Worm (Caenorhabditis elegans) whole organism, L1 larva: ENCODE results near the gene srh-24.

Experiments used
- aha-1 ChIP-seq: fragments of 150-350 bp; optimal IDR thresholded peaks from 2 replicates; lab custom pipeline; 2014; ENCODE audit warnings: missing biosample characterization, missing genetic modification characterization
- ceh-82 ChIP-seq, 3 experiments: fragments of 150-350 bp in 1 of 3; sonication (generic microtip) in 2 of 3; optimal IDR thresholded peaks; 2 replicates each; lab custom pipeline; 2014 to 2017; ENCODE audit warnings: missing biosample characterization in 3 of 3, missing genetic modification characterization in 3 of 3
- dpl-1 ChIP-seq, 3 experiments: fragments of 150-350 bp in 2 of 3; sonication (generic microtip) in 1 of 3; optimal IDR thresholded peaks; 2 replicates each; lab custom pipeline; 2014 to 2017; ENCODE audit warnings: missing biosample characterization in 3 of 3, missing genetic modification characterization in 3 of 3, missing genetic modification reagents in 3 of 3
- efl-3 ChIP-seq: fragments of 200-800 bp; sonication (Bioruptor generic); optimal IDR thresholded peaks from 2 replicates; lab custom pipeline; 2018; ENCODE audit warnings: mild to moderate bottlenecking, missing genetic modification characterization, missing compliant biosample characterization
- elt-2 ChIP-seq: sonication (generic microtip); optimal IDR thresholded peaks from 2 replicates; lab custom pipeline; 2016; ENCODE audit warnings: missing genetic modification characterization, mild to moderate bottlenecking, inconsistent platforms, missing compliant biosample characterization, missing genetic modification reagents
- fkh-10 ChIP-seq: sonication (generic microtip); optimal IDR thresholded peaks from 2 replicates; lab custom pipeline; 2017; ENCODE audit warnings: missing biosample characterization, missing genetic modification reagents, missing genetic modification characterization
- lin-15B ChIP-seq: fragments of 150-350 bp; sonication (generic microtip); optimal IDR thresholded peaks from 3 replicates; lab custom pipeline; 2014; ENCODE audit warnings: missing biosample characterization, missing genetic modification characterization
- mep-1 ChIP-seq: fragments of 150-350 bp; optimal IDR thresholded peaks from 2 replicates; lab custom pipeline; 2014; ENCODE audit warnings: missing biosample characterization, missing genetic modification characterization
- nhr-237 ChIP-seq: fragments of 150-350 bp; optimal IDR thresholded peaks from 2 replicates; lab custom pipeline; 2014; ENCODE audit warnings: missing biosample characterization, missing genetic modification characterization
- nhr-28 ChIP-seq: fragments of 150-350 bp; optimal IDR thresholded peaks from 2 replicates; lab custom pipeline; 2014; ENCODE audit warnings: missing biosample characterization, missing genetic modification characterization
- tbx-2 ChIP-seq: sonication (generic microtip); optimal IDR thresholded peaks from 2 replicates; lab custom pipeline; 2016; ENCODE audit warnings: missing genetic modification characterization, missing compliant biosample characterization
- unc-62 ChIP-seq: fragments of 150-350 bp; optimal IDR thresholded peaks from 2 replicates; lab custom pipeline; 2014; ENCODE audit warnings: missing biosample characterization, missing genetic modification reagents, missing genetic modification characterization
- xbp-1 ChIP-seq: sonication (generic microtip); optimal IDR thresholded peaks from 2 replicates; lab custom pipeline; 2016; ENCODE audit warnings: missing genetic modification characterization, missing compliant biosample characterization
- zag-1 ChIP-seq: fragments of 150-350 bp; optimal IDR thresholded peaks from 2 replicates; lab custom pipeline; 2014; ENCODE audit warnings: missing biosample characterization, missing genetic modification characterization

DNA sequence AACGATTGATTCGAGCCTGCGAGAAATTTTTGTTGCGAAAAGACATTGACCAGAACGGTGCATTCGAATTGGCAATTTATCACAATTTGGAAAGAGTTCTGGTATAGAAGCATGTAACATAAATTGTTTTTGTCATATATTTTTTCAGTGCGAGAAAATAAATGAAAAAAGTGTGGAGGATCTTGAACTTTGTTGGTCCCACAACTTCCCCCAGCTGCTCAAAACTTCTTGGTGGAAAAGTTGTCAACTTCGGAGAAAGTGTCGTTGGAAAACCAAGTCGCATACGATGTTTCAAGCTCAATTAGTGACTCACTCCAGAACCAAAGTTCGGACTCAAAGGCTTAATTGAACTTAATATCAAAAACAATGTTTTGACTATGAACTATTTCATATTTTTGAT lies 28.9 kb downstream of the srh-24 start:
- TF ChIP-seq unc-62 (GFP tag; lab: Kevin White, UChicago) (no peak), fkh-10 (no peak), ceh-82 (tag; optimal IDR thresholded peaks at IDR 0.05; lab: Kevin White, UChicago) (no peak), zag-1 (no peak), nhr-237 (tag; lab: Kevin White, UChicago) (no peak), lin-15B (tag; lab: Kevin White, UChicago) (no peak), efl-3 (no peak), dpl-1 (GFP tag; optimal IDR thresholded peaks at IDR 0.05; lab: Kevin White, UChicago) (no peak), xbp-1 (tag; lab: Kevin White, UChicago) (no peak), elt-2 (tag; lab: Kevin White, UChicago) (no peak), tbx-2 (no peak), mep-1 (tag; lab: Kevin White, UChicago) (no peak), aha-1 (tag; lab: Kevin White, UChicago) (no peak), nhr-28 (tag; lab: Kevin White, UChicago) (no peak)
